Worm (Caenorhabditis elegans): Measurements from ENCODE around the gene ZK507.1.

ce11 chrIII:9149132-9149531 is 48.0 kb upstream of the ZK507.1 start:
- TF ChIP-seq him-1 (tag; optimal IDR thresholded peaks at IDR 0.05), result no peak
- no peak for TF ChIP-seq dao-5 (tag; optimal IDR thresholded peaks at IDR 0.05)
